Worm (Caenorhabditis elegans): ENCODE results near the gene aaim-1.
A peak's percentile ranks its signal among the peaks of the same experiment; 100 is the strongest.

Gene aaim-1

ce11 chrX:6551073-6551652, 11.1 kb downstream of the aaim-1 start (continued):
- no peak for TF ChIP-seq madf-5 (GFP tag; IDR thresholded peaks at IDR 0.05)
- no peak for TF ChIP-seq aly-2 (tag; optimal IDR thresholded peaks at IDR 0.05)
- TF ChIP-seq daf-12 (tag; optimal IDR thresholded peaks at IDR 0.05): no peak
- peak in 1 of 2 experiments; percentile 82 for TF ChIP-seq unc-62 (GFP tag; optimal IDR thresholded peaks at IDR 0.05 in 1 of 2)
- TF ChIP-seq unc-62 (tag; optimal IDR thresholded peaks at IDR 0.05): no peak
- no peak for TF ChIP-seq sdz-12 (GFP tag; optimal IDR thresholded peaks at IDR 0.05)
- no peak for TF ChIP-seq hif-1 (tag; optimal IDR thresholded peaks at IDR 0.05)
- TF ChIP-seq dmd-9 (GFP tag; IDR thresholded peaks at IDR 0.05): no peak
- no peak for TF ChIP-seq attf-4 (tag; optimal IDR thresholded peaks at IDR 0.05)
- no peak for TF ChIP-seq spr-3 (GFP tag; optimal IDR thresholded peaks at IDR 0.05)

ce11 chrX:6543665-6544064, 18.6 kb downstream of the aaim-1 start:
- TF ChIP-seq nhr-11 (tag; optimal IDR thresholded peaks at IDR 0.05) (no peak), ZK337.2 (GFP tag; IDR thresholded peaks at IDR 0.05) (no peak), ceh-32 (tag; optimal IDR thresholded peaks at IDR 0.05; ENCODE audit: poor library complexity) (no peak), unc-62 (GFP tag; optimal IDR thresholded peaks at IDR 0.05 in 1 of 2) (peak in 1 of 2 experiments; percentile 98), unc-62 (tag; optimal IDR thresholded peaks at IDR 0.05) (no peak), F44E2.7 (GFP tag; IDR thresholded peaks at IDR 0.05) (no peak), nhr-25 (tag; optimal IDR thresholded peaks at IDR 0.05; ENCODE audit: borderline replicate concordance, insufficient read depth) (no peak)

- TF ChIP-seq php-3 (GFP tag; IDR thresholded peaks at IDR 0.05) (no peak), nhr-102 (tag; optimal IDR thresholded peaks at IDR 0.05) (no peak), tra-1 (GFP tag; IDR thresholded peaks at IDR 0.05) (no peak), attf-4 (tag; optimal IDR thresholded peaks at IDR 0.05) (no peak), nhr-48 (tag; optimal IDR thresholded peaks at IDR 0.05) (no peak), dmd-8 (GFP tag; IDR thresholded peaks at IDR 0.05) (no peak), fkh-10 (GFP tag; optimal IDR thresholded peaks at IDR 0.05) (no peak), ama-1 (optimal IDR thresholded peaks at IDR 0.05) (no peak), T20F7.1 (GFP tag; optimal IDR thresholded peaks at IDR 0.05) (no peak), lin-1 (GFP tag; IDR thresholded peaks at IDR 0.05) (no peak), nhr-76 (tag; optimal IDR thresholded peaks at IDR 0.05) (no peak), mes-2 (tag; optimal IDR thresholded peaks at IDR 0.05; ENCODE audit: poor library complexity, severe bottlenecking) (no peak), mep-1 (tag; optimal IDR thresholded peaks at IDR 0.05) (no peak), ctbp-1 (GFP tag; IDR thresholded peaks at IDR 0.05) (no peak), ceh-32 (tag; optimal IDR thresholded peaks at IDR 0.05; ENCODE audit: poor library complexity) (no peak)
These were observed 19.5 kb downstream of the aaim-1 start, which contains the start of gene T14E8.2 for ce11 chrX:6542692-6543091. T14E8.2 (plus strand) TSS chrX:6542992.

DNA sequence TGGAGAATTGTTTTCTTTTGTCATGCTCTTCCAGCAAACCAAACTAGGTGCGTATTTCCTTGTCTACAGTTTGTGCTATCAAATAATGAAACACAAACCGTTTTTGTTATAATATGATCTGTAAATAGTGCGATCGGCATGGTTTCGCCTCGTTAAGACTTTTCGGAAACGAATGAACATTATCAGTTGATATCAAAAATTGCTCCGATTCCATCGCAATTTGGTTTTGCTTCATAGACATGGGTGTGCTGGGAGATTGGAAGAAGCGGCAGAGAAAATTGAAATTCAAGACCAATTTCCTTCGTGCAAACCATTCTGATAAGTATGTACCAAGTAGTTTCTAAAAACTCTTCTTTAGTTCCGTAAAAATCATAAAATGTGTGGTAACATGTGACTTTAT, 24.2 kb downstream of the aaim-1 start:
- TF ChIP-seq ZK337.2 (GFP tag; IDR thresholded peaks at IDR 0.05): no peak
- TF ChIP-seq pqm-1 (tag; optimal IDR thresholded peaks at IDR 0.05): peak; percentile 36
- no peak for TF ChIP-seq attf-4 (tag; optimal IDR thresholded peaks at IDR 0.05)
- TF ChIP-seq nhr-48 (tag; optimal IDR thresholded peaks at IDR 0.05): no peak
- no peak for TF ChIP-seq spr-3 (GFP tag; optimal IDR thresholded peaks at IDR 0.05)
- no peak for TF ChIP-seq Y105C5A.15 (GFP tag; IDR thresholded peaks at IDR 0.05)
- TF ChIP-seq nhr-77 (tag; optimal IDR thresholded peaks at IDR 0.05): no peak
- TF ChIP-seq lin-39 (tag; optimal IDR thresholded peaks at IDR 0.05): no peak
- TF ChIP-seq ceh-62 (tag; optimal IDR thresholded peaks at IDR 0.05): no peak
- TF ChIP-seq unc-62 (GFP tag; optimal IDR thresholded peaks at IDR 0.05 in 1 of 2): no peak
- TF ChIP-seq unc-62 (tag; optimal IDR thresholded peaks at IDR 0.05): no peak
- TF ChIP-seq D1046.2 (GFP tag; IDR thresholded peaks at IDR 0.05): no peak
- TF ChIP-seq mep-1 (tag; optimal IDR thresholded peaks at IDR 0.05): no peak
- no peak for TF ChIP-seq aly-2 (tag; optimal IDR thresholded peaks at IDR 0.05)
- no peak for TF ChIP-seq hif-1 (tag; optimal IDR thresholded peaks at IDR 0.05)
- peak; percentile 19 for TF ChIP-seq nhr-28 (tag; optimal IDR thresholded peaks at IDR 0.05)
- no peak for TF ChIP-seq ceh-20 (GFP tag; IDR thresholded peaks at IDR 0.05)
- TF ChIP-seq daf-19 (GFP tag; conservative IDR thresholded peaks at IDR 0.05): no peak
- TF ChIP-seq nhr-10 (tag; optimal IDR thresholded peaks at IDR 0.05): no peak
- no peak for TF ChIP-seq ama-1 (optimal IDR thresholded peaks at IDR 0.05)
- no peak for TF ChIP-seq T20F7.1 (GFP tag; optimal IDR thresholded peaks at IDR 0.05)
- TF ChIP-seq lin-29 (GFP tag; IDR thresholded peaks at IDR 0.05): no peak
- no peak for TF ChIP-seq ctbp-1 (GFP tag; IDR thresholded peaks at IDR 0.05)
- TF ChIP-seq ztf-11 (tag; optimal IDR thresholded peaks at IDR 0.05): no peak
- TF ChIP-seq mxl-2 (GFP tag; conservative IDR thresholded peaks at IDR 0.05): no peak
- TF ChIP-seq hlh-11 (tag; optimal IDR thresholded peaks at IDR 0.05): peak; percentile 68
- TF ChIP-seq egl-43 (GFP tag; IDR thresholded peaks at IDR 0.05): no peak
- peak; percentile 33 for TF ChIP-seq mxl-3 (GFP tag; optimal IDR thresholded peaks at IDR 0.05)

All from whole organism, L4 larva.